Worm (Caenorhabditis elegans) whole organism, early embryonic: ENCODE measurements around the gene degl-2.

Source experiments
- B0310.2 ChIP-seq: sonication (generic microtip); optimal IDR thresholded peaks from 2 replicates; lab custom pipeline; 2016; ENCODE audit warnings: mild to moderate bottlenecking, missing genetic modification characterization, missing compliant biosample characterization
- F13C5.2 ChIP-seq: sonication (generic microtip); optimal IDR thresholded peaks from 2 replicates; lab custom pipeline; 2017; ENCODE audit warnings: mild to moderate bottlenecking, missing genetic modification characterization, inconsistent platforms, missing compliant biosample characterization
- aly-1 ChIP-seq: sonication (generic microtip); optimal IDR thresholded peaks from 2 replicates; lab custom pipeline; 2016; ENCODE audit warnings: missing genetic modification characterization, missing compliant biosample characterization
- ama-1 ChIP-seq: fragments of 150-350 bp; optimal IDR thresholded peaks from 2 replicates; lab custom pipeline; 2014
- ceh-13 ChIP-seq: fragments of 200-800 bp; sonication (Bioruptor generic); optimal IDR thresholded peaks from 2 replicates; lab custom pipeline; 2018; ENCODE audit warnings: mild to moderate bottlenecking, missing genetic modification characterization, missing compliant biosample characterization
- ceh-36 ChIP-seq: sonication (generic microtip); optimal IDR thresholded peaks from 2 replicates; lab custom pipeline; 2016; ENCODE audit warnings: missing genetic modification characterization, inconsistent platforms, missing compliant biosample characterization
- ets-7 ChIP-seq: sonication (generic microtip); optimal IDR thresholded peaks from 2 replicates; lab custom pipeline; 2016; ENCODE audit warnings: missing genotype, missing genetic modification characterization, missing compliant biosample characterization
- flt-1 ChIP-seq: fragments of 200-800 bp; sonication (Bioruptor generic); IDR thresholded peaks from 2 replicates; pipeline ENCODE4 v1.3.6; 2022; ENCODE audit warnings: missing genetic modification characterization, missing compliant biosample characterization
- hmbx-1 ChIP-seq: sonication (generic microtip); optimal IDR thresholded peaks from 2 replicates; lab custom pipeline; 2016; ENCODE audit warnings: mild to moderate bottlenecking, missing genetic modification characterization, missing compliant biosample characterization
- hmg-4 ChIP-seq: fragments of 200-800 bp; sonication (Bioruptor generic); optimal IDR thresholded peaks from 2 replicates; lab custom pipeline; 2018; ENCODE audit warnings: mild to moderate bottlenecking, missing genetic modification characterization, missing compliant biosample characterization
- hnd-1 ChIP-seq: sonication (generic microtip); optimal IDR thresholded peaks from 2 replicates; lab custom pipeline; 2016; ENCODE audit warnings: missing genetic modification characterization, missing compliant biosample characterization
- pes-1 ChIP-seq: fragments of 200-800 bp; sonication (Bioruptor generic); IDR thresholded peaks from 2 replicates; pipeline ENCODE4 v1.3.6; 2022; ENCODE audit warnings: missing genetic modification reagents, missing genetic modification characterization, missing compliant biosample characterization
- scrt-1 ChIP-seq: fragments of 200-800 bp; sonication (Bioruptor generic); IDR thresholded peaks from 2 replicates; pipeline ENCODE4 v1.3.6; 2022; ENCODE audit warnings: missing genetic modification characterization, missing compliant biosample characterization
- sea-1 ChIP-seq: fragments of 200-800 bp; sonication (Bioruptor generic); conservative IDR thresholded peaks from 2 replicates; pipeline ENCODE4 v1.3.6; 2022; ENCODE audit warnings: missing genetic modification characterization, missing compliant biosample characterization
- tbx-11 ChIP-seq: fragments of 200-800 bp; sonication (Bioruptor generic); IDR thresholded peaks from 2 replicates; pipeline ENCODE4 v1.3.6; 2022; ENCODE audit warnings: missing genetic modification characterization, missing compliant biosample characterization
- tbx-37 ChIP-seq: fragments of 200-800 bp; sonication (Bioruptor generic); conservative IDR thresholded peaks from 2 replicates; pipeline ENCODE4 v1.3.6; 2022; ENCODE audit warnings: missing genetic modification reagents, missing genetic modification characterization, missing compliant biosample characterization
- tra-4 ChIP-seq: sonication (generic microtip); optimal IDR thresholded peaks from 2 replicates; lab custom pipeline; 2017; ENCODE audit warnings: missing genetic modification characterization, missing compliant biosample characterization

Gene degl-2

DNA sequence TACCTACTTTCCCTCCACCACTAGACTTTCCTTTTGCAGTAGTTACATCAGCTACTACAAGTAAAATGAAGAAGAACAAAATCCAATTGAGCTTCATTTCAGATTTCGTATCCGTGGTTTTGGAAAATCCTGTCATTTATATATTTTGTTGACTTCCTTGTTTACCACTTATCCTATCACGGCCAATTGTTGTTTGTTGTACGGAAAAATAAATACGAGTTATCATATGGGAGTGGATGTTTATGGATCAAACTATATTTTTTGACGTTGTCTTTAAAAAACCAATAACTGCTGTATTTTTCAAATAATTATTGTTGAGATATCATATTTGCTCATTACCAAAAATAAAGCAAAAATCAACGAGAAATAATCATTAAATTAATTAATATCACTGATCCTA is 20.0 kb upstream of the degl-2 start, which contains the start of gene W09C2.9:
Gene W09C2.9, minus strand, starts transcription at position 101 of the 400 bp plus-strand sequence.
- no peak for TF ChIP-seq ama-1 (lab: Kevin White, UChicago)
- no peak for TF ChIP-seq ets-7 (tag; lab: Kevin White, UChicago)
- no peak for TF ChIP-seq aly-1
- TF ChIP-seq tbx-11 (GFP tag; lab: Robert Waterston, UW) = no peak
- TF ChIP-seq flt-1 = no peak
- TF ChIP-seq sea-1 (GFP tag; lab: Robert Waterston, UW) = no peak
- TF ChIP-seq B0310.2 (tag; lab: Kevin White, UChicago) = no peak
- no peak for TF ChIP-seq hmbx-1
- no peak for TF ChIP-seq tra-4 (tag; lab: Kevin White, UChicago)
- no peak for TF ChIP-seq hnd-1 (tag; lab: Kevin White, UChicago)
- TF ChIP-seq pes-1 = no peak
- no peak for TF ChIP-seq tbx-37

DNA sequence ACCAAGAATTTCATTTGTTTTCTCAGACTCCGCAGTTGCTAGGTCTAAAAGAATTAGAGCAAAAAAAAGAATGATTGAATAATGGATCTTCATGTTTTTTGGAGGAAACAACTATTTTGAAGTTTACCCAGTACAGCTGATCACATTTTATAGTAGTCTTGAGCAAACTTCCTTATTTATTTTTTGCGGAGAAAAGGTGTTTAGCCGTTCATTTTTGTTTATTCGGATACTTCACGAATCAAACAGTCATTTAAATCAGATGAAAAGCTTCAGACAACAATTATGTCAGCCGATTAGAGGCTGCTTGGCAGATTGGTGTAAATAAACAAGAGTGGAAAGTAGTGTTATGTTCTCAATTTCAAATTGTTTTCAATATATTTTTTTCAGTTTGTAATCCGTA is 19.0 kb upstream of the degl-2 start, which contains the start of gene W09C2.8:
Gene W09C2.8, minus strand, starts transcription at position 101 of the 400 bp plus-strand sequence.
- no peak for TF ChIP-seq hmbx-1
- no peak for TF ChIP-seq sea-1 (GFP tag; lab: Robert Waterston, UW)
- TF ChIP-seq B0310.2 (tag; lab: Kevin White, UChicago) = no peak
- TF ChIP-seq scrt-1 = no peak
- no peak for TF ChIP-seq ceh-36 (tag; lab: Kevin White, UChicago)
- TF ChIP-seq ama-1 (lab: Kevin White, UChicago) = no peak

- TF ChIP-seq aly-1 (no peak), ceh-13 (GFP tag; lab: Kevin White, UChicago) (no peak), F13C5.2 (tag; lab: Kevin White, UChicago) (no peak), ceh-36 (tag; lab: Kevin White, UChicago) (no peak), tbx-37 (no peak), B0310.2 (tag; lab: Kevin White, UChicago) (no peak), hnd-1 (tag; lab: Kevin White, UChicago) (no peak), ets-7 (tag; lab: Kevin White, UChicago) (no peak), pes-1 (no peak), flt-1 (no peak), tbx-11 (GFP tag; lab: Robert Waterston, UW) (no peak)
These were observed 18.3 kb upstream of the degl-2 start, which contains the start of gene W09C2.10 for ce11 chrIV:9624977-9625376. W09C2.10 (minus strand) TSS chrIV:9625077.

ce11 chrIV:9625829-9626228 is 17.5 kb upstream of the degl-2 start:
- TF ChIP-seq tra-4 (tag; lab: Kevin White, UChicago) (no peak), tbx-11 (GFP tag; lab: Robert Waterston, UW) (no peak), hmg-4 (GFP tag; lab: Kevin White, UChicago) (no peak), scrt-1 (no peak), tbx-37 (no peak), ceh-13 (GFP tag; lab: Kevin White, UChicago) (no peak), aly-1 (no peak), flt-1 (no peak), sea-1 (GFP tag; lab: Robert Waterston, UW) (no peak), B0310.2 (tag; lab: Kevin White, UChicago) (no peak), hnd-1 (tag; lab: Kevin White, UChicago) (no peak), ets-7 (tag; lab: Kevin White, UChicago) (no peak), F13C5.2 (tag; lab: Kevin White, UChicago) (no peak), ama-1 (lab: Kevin White, UChicago) (no peak), hmbx-1 (no peak)

ce11 chrIV:9627033-9627432 is 16.3 kb upstream of the degl-2 start:
- TF ChIP-seq flt-1 (no peak), F13C5.2 (tag; lab: Kevin White, UChicago) (no peak), tbx-37 (no peak), hmg-4 (GFP tag; lab: Kevin White, UChicago) (no peak), hmbx-1 (no peak), aly-1 (no peak), B0310.2 (tag; lab: Kevin White, UChicago) (no peak), ceh-36 (tag; lab: Kevin White, UChicago) (no peak), tra-4 (tag; lab: Kevin White, UChicago) (no peak), ceh-13 (GFP tag; lab: Kevin White, UChicago) (no peak), ets-7 (tag; lab: Kevin White, UChicago) (no peak), ama-1 (lab: Kevin White, UChicago) (no peak), tbx-11 (GFP tag; lab: Robert Waterston, UW) (no peak), sea-1 (GFP tag; lab: Robert Waterston, UW) (no peak), scrt-1 (no peak), pes-1 (no peak)

DNA sequence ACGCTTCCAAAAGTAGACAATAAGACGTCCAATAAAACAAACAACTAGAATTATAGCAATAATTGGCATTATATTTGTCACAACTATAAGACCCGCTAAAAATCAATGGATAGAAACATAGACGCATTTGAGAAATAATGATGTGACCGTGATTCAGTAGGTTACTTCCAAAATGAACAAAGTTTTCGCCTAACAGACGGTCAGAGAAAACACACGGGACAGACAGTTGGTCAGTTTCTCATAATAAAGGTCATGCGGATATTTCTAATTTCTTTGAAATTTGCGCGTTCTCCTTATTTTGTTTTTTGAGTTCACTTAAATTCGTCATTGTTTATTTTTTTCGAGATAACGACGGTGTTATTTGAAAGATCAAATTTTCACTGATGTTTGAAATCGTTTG is 11.7 kb upstream of the degl-2 start:
- TF ChIP-seq flt-1 (no peak), hnd-1 (tag; lab: Kevin White, UChicago) (no peak)

ce11 chrIV:9632094-9632493 is 11.2 kb upstream of the degl-2 start:
- TF ChIP-seq B0310.2 (tag; lab: Kevin White, UChicago) (no peak), tbx-11 (GFP tag; lab: Robert Waterston, UW) (no peak), flt-1 (no peak), aly-1 (no peak), tbx-37 (no peak), hmg-4 (GFP tag; lab: Kevin White, UChicago) (no peak)

DNA sequence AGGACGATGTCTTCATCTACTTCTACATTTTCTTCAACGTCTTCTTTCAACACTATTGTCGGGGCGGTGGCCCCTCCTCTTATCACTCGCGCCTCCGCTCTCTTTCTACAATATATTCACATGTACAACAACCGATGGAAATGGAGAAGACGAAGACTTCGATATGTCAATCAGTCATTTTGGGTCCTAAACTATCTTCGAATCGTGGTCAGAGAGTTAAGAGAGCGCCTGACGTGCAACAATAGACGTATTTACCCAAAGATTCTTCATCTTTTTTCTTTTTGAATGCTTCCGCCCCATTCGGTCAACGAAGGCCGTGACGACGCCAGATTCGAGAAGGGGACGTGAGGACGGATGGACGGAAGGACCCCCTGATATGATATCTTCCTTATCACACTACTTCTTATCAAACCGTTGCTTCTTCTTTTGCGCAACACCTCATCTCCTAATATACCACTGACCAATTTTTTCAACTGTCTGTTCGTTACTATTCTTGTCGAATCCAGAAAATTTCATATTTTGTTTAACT is 10.3 kb upstream of the degl-2 start:
- TF ChIP-seq flt-1 (no peak), hmbx-1 (no peak), aly-1 (no peak), scrt-1 (no peak), pes-1 (no peak), ceh-36 (tag; lab: Kevin White, UChicago) (no peak), ama-1 (lab: Kevin White, UChicago) (no peak), F13C5.2 (tag; lab: Kevin White, UChicago) (no peak), hnd-1 (tag; lab: Kevin White, UChicago) (no peak), tra-4 (tag; lab: Kevin White, UChicago) (no peak), B0310.2 (tag; lab: Kevin White, UChicago) (no peak)
